Fruit fly (Drosophila melanogaster) whole organism, embryonic: ENCODE results near the gene CG7465.
A peak's percentile ranks its signal among the peaks of the same experiment; 100 is the strongest.

Experiments used
- Asciz ChIP-seq: fragments of 200-800 bp; sonication (Bioruptor generic); optimal IDR thresholded peaks from 2 replicates; lab custom pipeline; 2017; ENCODE audit warnings: missing biosample characterization, mild to moderate bottlenecking, missing genetic modification characterization, missing genetic modification reagents
- Blimp-1 ChIP-seq: fragments of 200-800 bp; sonication (Bioruptor generic); optimal IDR thresholded peaks from 3 replicates; lab custom pipeline; 2018; ENCODE audit warnings: missing biosample characterization, missing genetic modification characterization, mild to moderate bottlenecking, moderate library complexity, missing genetic modification reagents
- CG10321 ChIP-seq: fragments of 200-800 bp; sonication (Bioruptor generic); IDR thresholded peaks from 2 replicates; pipeline ENCODE4 v1.3.6; 2022; ENCODE audit warnings: missing biosample characterization, missing genetic modification characterization
- CG12236 ChIP-seq: fragments of 200-800 bp; sonication (Bioruptor generic); optimal IDR thresholded peaks from 2 replicates; lab custom pipeline; 2016; ENCODE audit warnings: missing biosample characterization, missing genetic modification characterization
- CG13624 ChIP-seq: fragments of 200-800 bp; sonication (Bioruptor generic); optimal IDR thresholded peaks from 2 replicates; lab custom pipeline; 2016; ENCODE audit warnings: missing biosample characterization, missing genetic modification characterization
- CG15073 ChIP-seq: fragments of 200-800 bp; sonication (Bioruptor generic); optimal IDR thresholded peaks from 2 replicates; lab custom pipeline; 2016; ENCODE audit warnings: missing biosample characterization, missing genetic modification characterization
- CG15601 ChIP-seq: fragments of 200-800 bp; sonication (Bioruptor generic); optimal IDR thresholded peaks from 3 replicates; lab custom pipeline; 2019; ENCODE audit warnings: missing biosample characterization, mild to moderate bottlenecking, missing genetic modification characterization, moderate library complexity
- CG16863 ChIP-seq: fragments of 200-800 bp; sonication (Bioruptor generic); optimal IDR thresholded peaks from 3 replicates; lab custom pipeline; 2016; ENCODE audit warnings: missing biosample characterization, missing genetic modification characterization
- CG17328 ChIP-seq: fragments of 200-800 bp; sonication (Bioruptor generic); IDR thresholded peaks from 2 replicates; pipeline ENCODE4 v1.3.6; 2022; ENCODE audit warnings: missing biosample characterization, missing genetic modification characterization
- CG17802 ChIP-seq: fragments of 200-800 bp; sonication (Bioruptor generic); optimal IDR thresholded peaks from 2 replicates; lab custom pipeline; 2018; ENCODE audit warnings: missing biosample characterization, mild to moderate bottlenecking, missing genetic modification characterization, moderate library complexity
- CG17912 ChIP-seq: fragments of 200-800 bp; sonication (Bioruptor generic); optimal IDR thresholded peaks from 2 replicates; lab custom pipeline; 2018; ENCODE audit warnings: missing biosample characterization, mild to moderate bottlenecking, missing genetic modification characterization
- CG2129 ChIP-seq: fragments of 200-800 bp; sonication (Bioruptor generic); IDR thresholded peaks from 2 replicates; pipeline ENCODE4 v1.3.6; 2022; ENCODE audit warnings: missing biosample characterization, missing genetic modification characterization; ENCODE audit not compliant: partially characterized antibody
- CG3163 ChIP-seq: fragments of 200-800 bp; sonication (Bioruptor generic); optimal IDR thresholded peaks from 3 replicates; lab custom pipeline; 2016; ENCODE audit warnings: missing biosample characterization, missing genetic modification characterization
- CG33557 ChIP-seq: fragments of 200-800 bp; sonication (Bioruptor generic); optimal IDR thresholded peaks from 2 replicates; lab custom pipeline; 2019; ENCODE audit warnings: missing biosample characterization, mild to moderate bottlenecking, missing genetic modification characterization, moderate library complexity
- CG4328 ChIP-seq: fragments of 200-800 bp; sonication (Bioruptor generic); optimal IDR thresholded peaks from 3 replicates; lab custom pipeline; 2017; ENCODE audit warnings: missing biosample characterization, missing genetic modification reagents, missing genetic modification characterization
- CG43689 ChIP-seq: fragments of 200-800 bp; sonication (Bioruptor generic); IDR thresholded peaks from 2 replicates; pipeline ENCODE4 v1.3.6; 2022; ENCODE audit warnings: missing biosample characterization, missing genetic modification characterization
- CG6683 ChIP-seq: fragments of 200-800 bp; sonication (Bioruptor generic); optimal IDR thresholded peaks from 2 replicates; lab custom pipeline; 2017; ENCODE audit warnings: missing biosample characterization, mild to moderate bottlenecking, missing genetic modification characterization, missing genetic modification reagents
- CG8281 ChIP-seq: fragments of 200-800 bp; sonication (Bioruptor generic); optimal IDR thresholded peaks from 2 replicates; lab custom pipeline; 2018; ENCODE audit warnings: missing biosample characterization, mild to moderate bottlenecking, missing genetic modification characterization, moderate library complexity
- CTCF ChIP-seq: fragments of 200-800 bp; sonication (Bioruptor generic); optimal IDR thresholded peaks from 2 replicates; lab custom pipeline; 2017; ENCODE audit warnings: missing biosample characterization, mild to moderate bottlenecking, missing genetic modification characterization, moderate library complexity
- Eip74EF ChIP-seq, 2 experiments: fragments of 200-800 bp in 1 of 2; fragments of >200 bp in 1 of 2; sonication (Bioruptor generic) in 1 of 2; optimal IDR thresholded peaks; 2 replicates each; lab custom pipeline; 2017 to 2019; ENCODE audit warnings: missing biosample characterization in 2 of 2, missing genetic modification characterization in 2 of 2, mild to moderate bottlenecking in 1 of 2, moderate library complexity in 1 of 2
- H15 ChIP-seq: fragments of 200-800 bp; sonication (Bioruptor generic); IDR thresholded peaks from 3 replicates; pipeline ENCODE4 v1.3.6; 2022; ENCODE audit warnings: missing biosample characterization, missing genetic modification characterization
- HHEX ChIP-seq: fragments of 200-800 bp; sonication (Bioruptor generic); optimal IDR thresholded peaks from 3 replicates; lab custom pipeline; 2017; ENCODE audit warnings: missing biosample characterization, mild to moderate bottlenecking, missing genetic modification characterization, missing genetic modification reagents
- Hmr ChIP-seq: fragments of 200-800 bp; sonication (Bioruptor generic); optimal IDR thresholded peaks from 3 replicates; lab custom pipeline; 2017; ENCODE audit warnings: mild to moderate bottlenecking, missing biosample characterization, missing genetic modification reagents, missing genetic modification characterization
- Hmx ChIP-seq: fragments of 200-800 bp; sonication (Bioruptor generic); optimal IDR thresholded peaks from 2 replicates; lab custom pipeline; 2016; ENCODE audit warnings: missing biosample characterization, missing genetic modification characterization
- Max ChIP-seq: fragments of 200-800 bp; sonication (Bioruptor generic); optimal IDR thresholded peaks from 2 replicates; lab custom pipeline; 2016; ENCODE audit warnings: missing biosample characterization, mild to moderate bottlenecking, missing genetic modification characterization
- Opbp ChIP-seq: fragments of 200-800 bp; sonication (Bioruptor generic); IDR thresholded peaks from 3 replicates; pipeline ENCODE4 v1.3.6; 2022; ENCODE audit warnings: missing biosample characterization, missing genetic modification characterization; ENCODE audit not compliant: partially characterized antibody
- Ssrp ChIP-seq: fragments of 200-800 bp; sonication (Bioruptor generic); optimal IDR thresholded peaks from 2 replicates; lab custom pipeline; 2018; ENCODE audit warnings: missing biosample characterization, mild to moderate bottlenecking, missing genetic modification characterization, moderate library complexity
- TFAM ChIP-seq: fragments of 200-800 bp; sonication (Bioruptor generic); optimal IDR thresholded peaks from 2 replicates; lab custom pipeline; 2017; ENCODE audit warnings: missing biosample characterization, missing genetic modification characterization, inconsistent platforms
- Usf ChIP-seq: fragments of 200-800 bp; sonication (Bioruptor generic); optimal IDR thresholded peaks from 2 replicates; lab custom pipeline; 2017; ENCODE audit warnings: missing genotype, missing biosample characterization, missing genetic modification characterization
- ash1 ChIP-seq: fragments of 200-800 bp; sonication (Bioruptor generic); optimal IDR thresholded peaks from 2 replicates; lab custom pipeline; 2018; ENCODE audit warnings: missing biosample characterization, mild to moderate bottlenecking, missing genetic modification characterization
- bowl ChIP-seq: fragments of 200-800 bp; sonication (Bioruptor generic); IDR thresholded peaks from 2 replicates; pipeline ENCODE4 v1.3.6; 2022; ENCODE audit warnings: missing biosample characterization, missing genetic modification characterization
- bsh ChIP-seq, 2 experiments: fragments of 200-800 bp; sonication (Bioruptor generic); optimal IDR thresholded peaks; 2 replicates each; lab custom pipeline; 2017 to 2018; ENCODE audit warnings: mild to moderate bottlenecking in 2 of 2, missing biosample characterization in 2 of 2, missing genetic modification characterization in 2 of 2, moderate library complexity in 1 of 2
- chn ChIP-seq: fragments of 200-800 bp; sonication (Bioruptor generic); optimal IDR thresholded peaks from 2 replicates; lab custom pipeline; 2016; ENCODE audit warnings: missing biosample characterization, missing genetic modification characterization
- da ChIP-seq: fragments of 200-800 bp; sonication (Bioruptor generic); optimal IDR thresholded peaks from 2 replicates; lab custom pipeline; 2016; ENCODE audit warnings: missing biosample characterization, missing genetic modification characterization
- en ChIP-seq: fragments of 200-800 bp; sonication (Bioruptor generic); optimal IDR thresholded peaks from 2 replicates; lab custom pipeline; 2016; ENCODE audit warnings: missing biosample characterization, missing genetic modification characterization
- esg ChIP-seq: fragments of 200-800 bp; sonication (Bioruptor generic); conservative IDR thresholded peaks from 2 replicates; pipeline ENCODE4 v1.3.6; 2022; ENCODE audit warnings: missing biosample characterization, missing genetic modification characterization
- fru ChIP-seq: fragments of >200 bp; optimal IDR thresholded peaks from 2 replicates; lab custom pipeline; 2017
- gcm2 ChIP-seq: fragments of 200-800 bp; sonication (Bioruptor generic); optimal IDR thresholded peaks from 2 replicates; lab custom pipeline; 2016; ENCODE audit warnings: missing biosample characterization, missing genetic modification characterization
- gfzf ChIP-seq: fragments of 200-800 bp; sonication (Bioruptor generic); optimal IDR thresholded peaks from 2 replicates; lab custom pipeline; 2016; ENCODE audit warnings: missing biosample characterization, mild to moderate bottlenecking, missing genetic modification characterization, moderate library complexity
- gsb ChIP-seq: fragments of 200-800 bp; sonication (Bioruptor generic); IDR thresholded peaks from 2 replicates; pipeline ENCODE4 v1.3.6; 2022; ENCODE audit warnings: missing biosample characterization, missing genetic modification characterization
- gsb-n ChIP-seq: fragments of 200-800 bp; sonication (Bioruptor generic); optimal IDR thresholded peaks from 3 replicates; lab custom pipeline; 2018; ENCODE audit warnings: missing biosample characterization, mild to moderate bottlenecking, missing genetic modification characterization
- her ChIP-seq: fragments of 200-800 bp; sonication (Bioruptor generic); optimal IDR thresholded peaks from 2 replicates; lab custom pipeline; 2016; ENCODE audit warnings: missing biosample characterization, missing genetic modification characterization
- knrl ChIP-seq: fragments of 200-800 bp; sonication (Bioruptor generic); IDR thresholded peaks from 3 replicates; pipeline ENCODE4 v1.3.6; 2022; ENCODE audit warnings: missing biosample characterization, missing genetic modification characterization; ENCODE audit not compliant: partially characterized antibody
- mld ChIP-seq: fragments of 200-800 bp; sonication (Bioruptor generic); IDR thresholded peaks from 3 replicates; pipeline ENCODE4 v1.3.6; 2022; ENCODE audit warnings: missing biosample characterization, missing genetic modification characterization; ENCODE audit not compliant: partially characterized antibody
- nom ChIP-seq: fragments of 200-800 bp; sonication (Bioruptor generic); optimal IDR thresholded peaks from 2 replicates; lab custom pipeline; 2017; ENCODE audit warnings: missing biosample characterization, missing genetic modification characterization, mild to moderate bottlenecking, moderate library complexity, missing genetic modification reagents
- peb ChIP-seq: fragments of 200-800 bp; sonication (Bioruptor generic); IDR thresholded peaks from 2 replicates; pipeline ENCODE4 v1.3.6; 2022; ENCODE audit warnings: missing biosample characterization, missing genetic modification characterization
- salm ChIP-seq: fragments of 200-800 bp; sonication (Bioruptor generic); optimal IDR thresholded peaks from 2 replicates; lab custom pipeline; 2018; ENCODE audit warnings: missing biosample characterization, mild to moderate bottlenecking, missing genetic modification characterization
- sima ChIP-seq: fragments of 200-800 bp; sonication (Bioruptor generic); optimal IDR thresholded peaks from 2 replicates; lab custom pipeline; 2016; ENCODE audit warnings: missing biosample characterization, missing genetic modification characterization
- trem ChIP-seq: fragments of 200-800 bp; optimal IDR thresholded peaks from 3 replicates; lab custom pipeline; 2019; ENCODE audit warnings: missing biosample characterization, mild to moderate bottlenecking, missing genetic modification characterization, moderate library complexity
- usp ChIP-seq: fragments of >200 bp; optimal IDR thresholded peaks from 2 replicates; lab custom pipeline; 2017; ENCODE audit warnings: missing biosample characterization, missing genetic modification characterization
- yki ChIP-seq: fragments of >200 bp; optimal IDR thresholded peaks from 3 replicates; lab custom pipeline; 2018

Gene CG7465

dm6 chr3L:4474946-4475470, 5.1 kb upstream of the CG7465 start (continued):
- TF ChIP-seq ash1 (GFP tag; lab: Kevin White, UChicago) (peak; percentile 77), gsb-n (tag; lab: Kevin White, UChicago) (peak; percentile 67), H15 (GFP tag; lab: Robert Waterston, UW) (0 out of 3 replicates have a peak, but pooled peaks have one; percentile 42), chn (peak; percentile 50), en (peak; percentile 45), CG13624 (peak; percentile 73), knrl (no peak), Eip74EF (GFP tag; optimal IDR thresholded peaks at IDR 0.05; lab: Kevin White, UChicago) (peak in 1 of 2 experiments; percentile 82), peb (GFP tag; lab: Robert Waterston, UW) (no peak), CG8281 (peak; percentile 63), trem (tag; lab: Kevin White, UChicago) (peak; percentile 57), yki (lab: Kevin White, UChicago) (no peak), CG12236 (peak; percentile 79), gcm2 (GFP tag; lab: Kevin White, UChicago) (peak; percentile 74), CTCF (peak; percentile 69), usp (GFP tag; lab: Kevin White, UChicago) (no peak), mld (GFP tag; lab: Robert Waterston, UW) (no peak), Max (GFP tag; lab: Kevin White, UChicago) (peak; percentile 69), Hmr (GFP tag; lab: Kevin White, UChicago) (peak; percentile 90), CG15073 (GFP tag; lab: Kevin White, UChicago) (no peak), bowl (GFP tag; lab: Robert Waterston, UW) (peak; percentile 42; the same call in 1 of the 2 replicates), Ssrp (tag; lab: Kevin White, UChicago) (no peak), gfzf (no peak), salm (peak; percentile 77), CG17328 (GFP tag; lab: Robert Waterston, UW) (peak; percentile 84), CG17802 (peak; percentile 62), CG2129 (GFP tag; lab: Robert Waterston, UW) (no peak), Asciz (peak; percentile 95), CG3163 (GFP tag; lab: Kevin White, UChicago) (peak; percentile 24), da (GFP tag; lab: Kevin White, UChicago) (no peak), nom (GFP tag; lab: Kevin White, UChicago) (no peak), Opbp (GFP tag; lab: Robert Waterston, UW) (no peak), HHEX (GFP tag; lab: Kevin White, UChicago) (peak; percentile 92), Hmx (GFP tag; lab: Kevin White, UChicago) (no peak), CG33557 (GFP tag; lab: Kevin White, UChicago) (peak; percentile 60), CG6683 (peak; percentile 87), CG17912 (GFP tag; lab: Kevin White, UChicago) (peak; percentile 98), her (peak; percentile 37), CG15601 (tag; lab: Kevin White, UChicago) (peak; percentile 81), gsb (GFP tag; lab: Robert Waterston, UW) (0 out of 2 replicates have a peak, but pooled peaks have one; percentile 22), CG16863 (GFP tag; lab: Kevin White, UChicago) (peak; percentile 53), TFAM (GFP tag; lab: Kevin White, UChicago) (peak; percentile 46), esg (no peak), bsh (GFP tag; optimal IDR thresholded peaks at IDR 0.05; lab: Kevin White, UChicago) (peak in 1 of 2 experiments; percentile 82), Blimp-1 (GFP tag; lab: Kevin White, UChicago) (peak; percentile 73), CG4328 (peak; percentile 84), Usf (GFP tag; lab: Kevin White, UChicago) (no peak), CG43689 (peak; percentile 66), fru (lab: Kevin White, UChicago) (no peak), CG10321 (GFP tag; lab: Robert Waterston, UW) (no peak), sima (GFP tag; lab: Kevin White, UChicago) (peak; percentile 66)
